Worm (Caenorhabditis elegans): Measurements from ENCODE around the gene fbxb-43.

DNA sequence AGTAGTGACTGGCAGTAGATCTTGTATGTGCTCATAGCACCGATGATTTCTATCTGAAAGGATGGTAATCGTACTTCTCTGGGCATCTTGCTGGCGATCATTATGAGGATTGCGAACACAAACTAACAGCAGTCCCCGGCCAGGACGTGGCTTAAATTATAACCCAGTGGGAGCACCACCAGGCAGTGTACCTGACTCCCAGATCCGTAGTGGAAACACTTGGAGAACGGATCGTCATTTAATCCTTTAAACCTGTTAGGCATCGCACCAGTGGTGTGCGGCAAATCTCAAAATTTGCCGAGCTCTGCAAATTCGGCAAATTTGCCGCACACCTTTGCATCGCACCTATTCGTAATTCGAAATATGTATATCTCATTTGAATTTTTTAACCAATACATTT lies 31.6 kb downstream of the fbxb-43 start, which contains the start of gene K05F6.8:
- TF ChIP-seq snpc-4 (tag; optimal IDR thresholded peaks at IDR 0.05) (no peak), nhr-23 (tag; optimal IDR thresholded peaks at IDR 0.05) (no peak), nhr-28 (tag; optimal IDR thresholded peaks at IDR 0.05) (no peak), fkh-10 (GFP tag; optimal IDR thresholded peaks at IDR 0.05) (no peak), ztf-4 (tag; optimal IDR thresholded peaks at IDR 0.05) (no peak), unc-62 (GFP tag; optimal IDR thresholded peaks at IDR 0.05) (no peak), fos-1 (tag; optimal IDR thresholded peaks at IDR 0.05) (no peak)
